Fruit fly (Drosophila melanogaster) whole organism, embryonic: Measurements from ENCODE around the gene Sry-alpha.
A peak's percentile ranks its signal among the peaks of the same experiment; 100 is the strongest.

Experiments
- ATbp ChIP-seq: fragments of 200-800 bp; sonication (Bioruptor generic); optimal IDR thresholded peaks from 2 replicates; lab custom pipeline; 2017; ENCODE audit warnings: missing biosample characterization, mild to moderate bottlenecking, missing genetic modification characterization, missing genetic modification reagents
- Atf3 ChIP-seq: fragments of 200-800 bp; sonication (Bioruptor generic); optimal IDR thresholded peaks from 3 replicates; lab custom pipeline; 2016; ENCODE audit warnings: missing biosample characterization, missing genetic modification characterization
- BEAF-32 ChIP-seq: fragments of 200-800 bp; sonication (Bioruptor generic); optimal IDR thresholded peaks from 3 replicates; lab custom pipeline; 2017; ENCODE audit warnings: missing biosample characterization, missing genetic modification characterization, mild to moderate bottlenecking, moderate library complexity, missing genetic modification reagents
- CG10321 ChIP-seq: fragments of 200-800 bp; sonication (Bioruptor generic); IDR thresholded peaks from 2 replicates; pipeline ENCODE4 v1.3.6; 2022; ENCODE audit warnings: missing biosample characterization, missing genetic modification characterization
- CG10654 ChIP-seq: fragments of 200-800 bp; sonication (Bioruptor generic); optimal IDR thresholded peaks from 2 replicates; lab custom pipeline; 2016; ENCODE audit warnings: missing biosample characterization, missing genetic modification characterization
- CG11085 ChIP-seq: fragments of 200-800 bp; sonication (Bioruptor generic); IDR thresholded peaks from 2 replicates; pipeline ENCODE4 v1.3.6; 2022; ENCODE audit warnings: missing biosample characterization, missing genetic modification characterization
- CG11093 ChIP-seq: fragments of 200-800 bp; sonication (Bioruptor generic); IDR thresholded peaks from 3 replicates; pipeline ENCODE4 v1.3.6; 2022; ENCODE audit warnings: missing biosample characterization, missing genetic modification characterization
- CG11247 ChIP-seq: fragments of 200-800 bp; sonication (Bioruptor generic); IDR thresholded peaks from 2 replicates; pipeline ENCODE4 v1.3.6; 2022; ENCODE audit warnings: missing biosample characterization, missing genetic modification characterization
- CG12104 ChIP-seq: fragments of 200-800 bp; sonication (Bioruptor generic); optimal IDR thresholded peaks from 3 replicates; lab custom pipeline; 2016; ENCODE audit warnings: missing biosample characterization, missing genetic modification characterization
- CG13123 ChIP-seq: fragments of 200-800 bp; sonication (Bioruptor generic); optimal IDR thresholded peaks from 2 replicates; lab custom pipeline; 2016; ENCODE audit warnings: missing biosample characterization, missing genetic modification characterization
- CG14667 ChIP-seq: fragments of 200-800 bp; sonication (Bioruptor generic); IDR thresholded peaks from 2 replicates; pipeline ENCODE4 v1.3.6; 2022; ENCODE audit warnings: missing biosample characterization, missing genetic modification characterization
- CG1529 ChIP-seq: fragments of 200-800 bp; sonication (Bioruptor generic); optimal IDR thresholded peaks from 3 replicates; lab custom pipeline; 2018; ENCODE audit warnings: missing biosample characterization, missing genetic modification characterization
- CG17186 ChIP-seq: fragments of 200-800 bp; sonication (Bioruptor generic); optimal IDR thresholded peaks from 3 replicates; lab custom pipeline; 2017; ENCODE audit warnings: missing biosample characterization, missing genetic modification reagents, missing genetic modification characterization
- CG17802 ChIP-seq: fragments of 200-800 bp; sonication (Bioruptor generic); optimal IDR thresholded peaks from 2 replicates; lab custom pipeline; 2018; ENCODE audit warnings: missing biosample characterization, mild to moderate bottlenecking, missing genetic modification characterization, moderate library complexity
- CG17829 ChIP-seq: fragments of 200-800 bp; optimal IDR thresholded peaks from 2 replicates; lab custom pipeline; 2019; ENCODE audit warnings: missing biosample characterization, mild to moderate bottlenecking, missing genetic modification characterization, moderate library complexity
- CG1792 ChIP-seq: fragments of 200-800 bp; sonication (Bioruptor generic); optimal IDR thresholded peaks from 2 replicates; lab custom pipeline; 2016; ENCODE audit warnings: missing biosample characterization, missing genetic modification characterization
- CG18476 ChIP-seq: fragments of 200-800 bp; sonication (Bioruptor generic); optimal IDR thresholded peaks from 2 replicates; lab custom pipeline; 2016; ENCODE audit warnings: missing biosample characterization, mild to moderate bottlenecking, missing genetic modification characterization
- CG2678 ChIP-seq: fragments of 200-800 bp; sonication (Bioruptor generic); optimal IDR thresholded peaks from 3 replicates; lab custom pipeline; 2019; ENCODE audit warnings: missing biosample characterization, mild to moderate bottlenecking, missing genetic modification characterization, moderate library complexity
- CG31441 ChIP-seq: fragments of 200-800 bp; sonication (Bioruptor generic); IDR thresholded peaks from 2 replicates; pipeline ENCODE4 v1.3.6; 2022; ENCODE audit warnings: missing biosample characterization, missing genetic modification characterization
- CG4424 ChIP-seq: fragments of 200-800 bp; sonication (Bioruptor generic); optimal IDR thresholded peaks from 3 replicates; lab custom pipeline; 2016; ENCODE audit warnings: missing biosample characterization, missing genetic modification characterization
- CG5245 ChIP-seq: fragments of 200-800 bp; sonication (Bioruptor generic); optimal IDR thresholded peaks from 3 replicates; lab custom pipeline; 2016; ENCODE audit warnings: missing biosample characterization, missing genetic modification characterization
- CG6175 ChIP-seq: fragments of 200-800 bp; sonication (Bioruptor generic); IDR thresholded peaks from 3 replicates; pipeline ENCODE4 v1.3.6; 2022; ENCODE audit warnings: missing biosample characterization, missing genetic modification characterization
- CG6683 ChIP-seq: fragments of 200-800 bp; sonication (Bioruptor generic); optimal IDR thresholded peaks from 2 replicates; lab custom pipeline; 2017; ENCODE audit warnings: missing biosample characterization, mild to moderate bottlenecking, missing genetic modification characterization, missing genetic modification reagents
- CG9932 ChIP-seq: fragments of 200-800 bp; sonication (Bioruptor generic); IDR thresholded peaks from 2 replicates; pipeline ENCODE4 v1.3.6; 2022; ENCODE audit warnings: missing biosample characterization, missing genetic modification characterization
- CkIIα-i1 ChIP-seq: fragments of 200-800 bp; sonication (Bioruptor generic); IDR thresholded peaks from 2 replicates; pipeline ENCODE4 v1.3.6; 2022; ENCODE audit warnings: missing biosample characterization, missing genetic modification characterization
- D19A ChIP-seq: fragments of 200-800 bp; optimal IDR thresholded peaks from 3 replicates; lab custom pipeline; 2019; ENCODE audit warnings: missing biosample characterization, mild to moderate bottlenecking, missing genetic modification characterization, moderate library complexity
- Dbx ChIP-seq: fragments of 200-800 bp; sonication (Bioruptor generic); IDR thresholded peaks from 3 replicates; pipeline ENCODE4 v1.3.6; 2022; ENCODE audit warnings: missing biosample characterization, missing genetic modification characterization
- Deaf1 ChIP-seq: fragments of 200-800 bp; optimal IDR thresholded peaks from 3 replicates; lab custom pipeline; 2019; ENCODE audit warnings: missing biosample characterization, mild to moderate bottlenecking, missing genetic modification characterization, moderate library complexity
- H2.0 ChIP-seq: fragments of 200-800 bp; sonication (Bioruptor generic); IDR thresholded peaks from 2 replicates; pipeline ENCODE4 v1.3.6; 2022; ENCODE audit warnings: missing biosample characterization, missing genetic modification characterization
- Hr78 ChIP-seq, 2 experiments: fragments of 200-800 bp in 1 of 2; fragments of >200 bp in 1 of 2; sonication (Bioruptor generic) in 1 of 2; optimal IDR thresholded peaks; 2 replicates each; lab custom pipeline; 2017 to 2019; ENCODE audit warnings: missing biosample characterization in 2 of 2, missing genetic modification characterization in 2 of 2, mild to moderate bottlenecking in 1 of 2, moderate library complexity in 1 of 2
- Mes4 ChIP-seq: fragments of 200-800 bp; sonication (Bioruptor generic); optimal IDR thresholded peaks from 2 replicates; lab custom pipeline; 2016; ENCODE audit warnings: missing biosample characterization, missing genetic modification characterization
- Opbp ChIP-seq: fragments of 200-800 bp; sonication (Bioruptor generic); IDR thresholded peaks from 3 replicates; pipeline ENCODE4 v1.3.6; 2022; ENCODE audit warnings: missing biosample characterization, missing genetic modification characterization; ENCODE audit not compliant: partially characterized antibody
- PHDP ChIP-seq: fragments of 200-800 bp; sonication (Bioruptor generic); optimal IDR thresholded peaks from 3 replicates; lab custom pipeline; 2018; ENCODE audit warnings: missing biosample characterization, mild to moderate bottlenecking, missing genetic modification characterization, moderate library complexity
- Sry-β ChIP-seq: fragments of 200-800 bp; sonication (Bioruptor generic); optimal IDR thresholded peaks from 2 replicates; lab custom pipeline; 2018; ENCODE audit warnings: missing biosample characterization, mild to moderate bottlenecking, missing genetic modification characterization, moderate library complexity
- Xbp1 ChIP-seq: fragments of 200-800 bp; sonication (Bioruptor generic); optimal IDR thresholded peaks from 3 replicates; lab custom pipeline; 2016; ENCODE audit warnings: missing biosample characterization, mild to moderate bottlenecking, missing genetic modification characterization
- Xrp1 ChIP-seq: fragments of 200-800 bp; sonication (Bioruptor generic); IDR thresholded peaks from 2 replicates; pipeline ENCODE4 v1.3.6; 2022; ENCODE audit warnings: missing biosample characterization, missing genetic modification characterization
- ap ChIP-seq: fragments of 200-800 bp; sonication (Bioruptor generic); IDR thresholded peaks from 2 replicates; pipeline ENCODE4 v1.3.6; 2022; ENCODE audit warnings: missing biosample characterization, missing genetic modification characterization
- ase ChIP-seq: fragments of 200-800 bp; sonication (Bioruptor generic); IDR thresholded peaks from 3 replicates; pipeline ENCODE4 v1.3.6; 2022; ENCODE audit warnings: missing biosample characterization, missing genetic modification characterization
- cas ChIP-seq: fragments of 200-800 bp; sonication (Bioruptor generic); IDR thresholded peaks from 2 replicates; pipeline ENCODE4 v1.3.6; 2022; ENCODE audit warnings: missing biosample characterization, missing genetic modification characterization
- ci ChIP-seq: fragments of 200-800 bp; sonication (Bioruptor generic); IDR thresholded peaks from 3 replicates; pipeline ENCODE4 v1.3.6; 2022; ENCODE audit warnings: missing biosample characterization, missing genetic modification characterization
- fru ChIP-seq: fragments of >200 bp; optimal IDR thresholded peaks from 2 replicates; lab custom pipeline; 2017
- nmo ChIP-seq: fragments of 200-800 bp; sonication (Bioruptor generic); optimal IDR thresholded peaks from 2 replicates; lab custom pipeline; 2018; ENCODE audit warnings: missing biosample characterization, mild to moderate bottlenecking, missing genetic modification characterization, moderate library complexity
- psq ChIP-seq: fragments of 200-800 bp; sonication (Bioruptor generic); optimal IDR thresholded peaks from 2 replicates; lab custom pipeline; 2017; ENCODE audit warnings: missing biosample characterization, missing genetic modification characterization
- pum ChIP-seq: fragments of 200-800 bp; sonication (Bioruptor generic); optimal IDR thresholded peaks from 2 replicates; lab custom pipeline; 2016; ENCODE audit warnings: missing biosample characterization, missing genetic modification characterization
- schlank ChIP-seq: fragments of 200-800 bp; sonication (Bioruptor generic); optimal IDR thresholded peaks from 2 replicates; lab custom pipeline; 2018; ENCODE audit warnings: missing biosample characterization, mild to moderate bottlenecking, missing genetic modification characterization
- sens ChIP-seq: fragments of 200-800 bp; sonication (Bioruptor generic); peaks from one replicate; lab custom pipeline; 2016; ENCODE audit warnings: missing biosample characterization, missing genetic modification characterization
- slou ChIP-seq: fragments of 200-800 bp; sonication (Bioruptor generic); optimal IDR thresholded peaks from 3 replicates; lab custom pipeline; 2016; ENCODE audit warnings: missing biosample characterization, missing genetic modification characterization
- z ChIP-seq: fragments of 200-800 bp; sonication (Bioruptor generic); IDR thresholded peaks from 3 replicates; pipeline ENCODE4 v1.3.6; 2022; ENCODE audit warnings: missing biosample characterization, missing genetic modification characterization
- zfh2 ChIP-seq: fragments of 200-800 bp; sonication (Bioruptor generic); optimal IDR thresholded peaks from 2 replicates; lab custom pipeline; 2016; ENCODE audit warnings: missing biosample characterization, missing genetic modification characterization

Gene Sry-alpha

DNA sequence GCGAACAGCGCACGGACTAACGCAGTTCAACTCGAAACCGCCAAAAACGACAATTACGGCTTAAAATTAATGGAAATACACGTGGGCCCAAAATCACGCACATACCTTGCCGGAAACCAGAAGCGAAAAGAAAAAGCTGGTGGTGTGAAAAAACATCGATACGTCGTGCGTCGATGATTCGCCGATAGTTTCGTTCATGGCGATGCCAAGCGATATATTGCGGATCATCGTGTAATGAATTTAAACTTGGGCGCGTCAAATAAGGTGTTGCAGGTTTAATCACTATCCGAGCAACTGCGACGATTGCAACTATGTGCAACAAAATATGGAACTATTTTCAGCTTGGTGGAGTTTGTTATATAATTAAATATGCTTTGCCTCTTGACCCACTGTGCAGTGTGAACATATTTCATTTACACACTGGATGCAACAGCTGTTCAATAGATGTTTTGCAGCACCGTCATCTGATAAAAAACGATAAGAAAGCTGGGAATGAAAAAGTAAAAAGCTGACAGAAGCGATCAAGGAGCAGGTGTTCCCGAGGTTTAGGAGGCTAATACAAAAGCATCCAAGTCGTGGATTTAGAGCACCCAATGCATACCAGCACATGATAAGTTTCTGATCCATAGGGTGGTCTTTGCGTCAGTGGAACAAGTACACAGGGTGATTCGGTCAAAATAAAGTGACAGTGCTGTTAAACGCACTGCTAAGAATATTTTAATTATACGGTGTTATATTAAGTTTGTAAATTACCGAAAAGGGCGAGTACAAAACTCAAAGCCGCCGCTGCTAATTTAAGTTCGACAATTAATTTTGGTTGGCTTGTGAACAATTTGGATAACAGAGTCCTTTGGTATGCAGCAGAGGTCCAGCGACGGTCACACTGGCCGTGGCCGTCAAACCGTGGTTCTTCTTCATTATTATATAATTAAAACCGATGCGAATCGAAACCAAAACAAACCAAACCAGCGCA, 6.8 kb downstream of the Sry-alpha start, which contains the start of the genes RpL32 and CG7943 (continued):
- TF ChIP-seq ap (GFP tag; lab: Robert Waterston, UW) = peak; percentile 92
- TF ChIP-seq CG11085 = peak; percentile 93
- TF ChIP-seq z (GFP tag; lab: Robert Waterston, UW) = peak; percentile 50; the same call in 2 of the 3 replicates
- TF ChIP-seq cas (GFP tag; lab: Robert Waterston, UW) = peak; percentile 92
- TF ChIP-seq Dbx (GFP tag; lab: Robert Waterston, UW) = peak; percentile 98
- TF ChIP-seq CG10654 (GFP tag; lab: Kevin White, UChicago) = peak; percentile 95
- peak; percentile 94 for TF ChIP-seq Xrp1 (GFP tag; lab: Robert Waterston, UW)
- peak; percentile 77 for TF ChIP-seq D19A
- peak; percentile 94 for TF ChIP-seq ase (GFP tag; lab: Robert Waterston, UW)
- peak; percentile 100 for TF ChIP-seq Opbp (GFP tag; lab: Robert Waterston, UW)
- TF ChIP-seq CG9932 (GFP tag; lab: Robert Waterston, UW) = peak; percentile 99
- TF ChIP-seq ATbp (GFP tag; lab: Kevin White, UChicago) = peak; percentile 83
- TF ChIP-seq CG17186 = peak; percentile 99
- TF ChIP-seq CG14667 (GFP tag; lab: Robert Waterston, UW) = peak; percentile 89
- TF ChIP-seq CG13123 = peak; percentile 83
- peak; percentile 96 for TF ChIP-seq nmo (GFP tag; lab: Kevin White, UChicago)
- peak; percentile 96 for TF ChIP-seq CG11247 (GFP tag; lab: Robert Waterston, UW)
- peak; percentile 84 for TF ChIP-seq CG17802 (tag; lab: Kevin White, UChicago)
- TF ChIP-seq Xbp1 (GFP tag; lab: Kevin White, UChicago) = peak; percentile 87
- peak; percentile 95 for TF ChIP-seq slou (GFP tag; lab: Kevin White, UChicago)
- TF ChIP-seq BEAF-32 (GFP tag; lab: Kevin White, UChicago) = peak; percentile 100
- TF ChIP-seq CG1792 = peak; percentile 91
- TF ChIP-seq Atf3 (GFP tag; lab: Kevin White, UChicago) = peak; percentile 89
- TF ChIP-seq pum (GFP tag; lab: Kevin White, UChicago) = peak; percentile 97
- peak; percentile 71 for TF ChIP-seq Deaf1 (tag; lab: Kevin White, UChicago)
- TF ChIP-seq ci (GFP tag; lab: Robert Waterston, UW) = peak; percentile 97
- peak; percentile 87 for TF ChIP-seq CG11093 (GFP tag; lab: Robert Waterston, UW)
- TF ChIP-seq CG6175 (GFP tag; lab: Robert Waterston, UW) = peak; percentile 92
- peak; percentile 78 for TF ChIP-seq Sry-β
- TF ChIP-seq CG4424 (GFP tag; lab: Kevin White, UChicago) = peak; percentile 95
- TF ChIP-seq CG18476 (GFP tag; lab: Kevin White, UChicago) = peak; percentile 94
- TF ChIP-seq CG2678 (tag; lab: Kevin White, UChicago) = peak; percentile 92
- TF ChIP-seq CG17829 (tag; lab: Kevin White, UChicago) = peak; percentile 93
- TF ChIP-seq zfh2 (GFP tag; lab: Kevin White, UChicago) = peak; percentile 96
- TF ChIP-seq PHDP (tag; lab: Kevin White, UChicago) = peak; percentile 91
- no peak for TF ChIP-seq fru (lab: Kevin White, UChicago)
- TF ChIP-seq CG12104 (GFP tag; lab: Kevin White, UChicago) = peak; percentile 92
- peak; percentile 92 for TF ChIP-seq CG5245 (GFP tag; lab: Kevin White, UChicago)
- TF ChIP-seq CG1529 (GFP tag; lab: Kevin White, UChicago) = peak; percentile 71
- TF ChIP-seq Hr78 (GFP tag; optimal IDR thresholded peaks at IDR 0.05; lab: Kevin White, UChicago) = no peak
- TF ChIP-seq schlank (tag; lab: Kevin White, UChicago) = peak; percentile 93
- TF ChIP-seq sens = peak; percentile 97
- peak; percentile 68 for TF ChIP-seq CG10321 (GFP tag; lab: Robert Waterston, UW)
- 0 out of 2 replicates have a peak, but pooled peaks have one; percentile 57 for TF ChIP-seq CkIIα-i1 (GFP tag; lab: Robert Waterston, UW)
- peak; percentile 84 for TF ChIP-seq CG6683 (GFP tag; lab: Kevin White, UChicago)
- peak; percentile 83 for TF ChIP-seq H2.0 (GFP tag; lab: Robert Waterston, UW)
- TF ChIP-seq CG31441 (GFP tag; lab: Robert Waterston, UW) = peak; percentile 88
- peak; percentile 62 for TF ChIP-seq psq (GFP tag; lab: Kevin White, UChicago)
- peak; percentile 96 for TF ChIP-seq Mes4
